Worm (Caenorhabditis elegans) whole organism, young adult: ENCODE results near the gene ceh-10.

ENCODE experiments used
- fkh-3 ChIP-seq: sonication (generic microtip); optimal IDR thresholded peaks from 2 replicates; lab custom pipeline; 2016; ENCODE audit warnings: mild to moderate bottlenecking, missing genetic modification characterization, missing compliant biosample characterization
- gei-17 ChIP-seq: fragments of 200-800 bp; sonication (Bioruptor generic); optimal IDR thresholded peaks from 2 replicates; lab custom pipeline; 2018; ENCODE audit warnings: mild to moderate bottlenecking, missing genetic modification characterization, missing compliant biosample characterization
- hlh-26 ChIP-seq: fragments of 200-800 bp; sonication (Bioruptor generic); conservative IDR thresholded peaks from 2 replicates; pipeline ENCODE4 v1.3.6; 2022; ENCODE audit warnings: missing genetic modification reagents, missing genetic modification characterization, missing compliant biosample characterization
- lin-35 ChIP-seq, 3 experiments: fragments of 150-350 bp in 2 of 3; sonication (generic microtip) in 1 of 3; optimal IDR thresholded peaks; 2 replicates each; lab custom pipeline; 2014 to 2018; ENCODE audit warnings: missing biosample characterization in 3 of 3, missing genetic modification characterization in 3 of 3, missing genetic modification reagents in 3 of 3
- lsl-1 ChIP-seq: fragments of 200-800 bp; sonication (Bioruptor generic); optimal IDR thresholded peaks from 2 replicates; lab custom pipeline; 2018; ENCODE audit warnings: mild to moderate bottlenecking, missing genetic modification characterization, moderate library complexity, missing compliant biosample characterization
- nhr-90 ChIP-seq: sonication (generic microtip); optimal IDR thresholded peaks from 2 replicates; lab custom pipeline; 2016; ENCODE audit warnings: missing genotype, mild to moderate bottlenecking, missing genetic modification characterization, missing compliant biosample characterization
- pha-4 ChIP-seq: fragments of 150-350 bp; sonication (generic microtip); optimal IDR thresholded peaks from 2 replicates; lab custom pipeline; 2014; ENCODE audit warnings: missing biosample characterization, missing genetic modification reagents, missing genetic modification characterization
- sea-2 ChIP-seq: fragments of 200-800 bp; sonication (Bioruptor generic); IDR thresholded peaks from 2 replicates; pipeline ENCODE4 v1.3.6; 2022; ENCODE audit warnings: missing genetic modification characterization, missing compliant biosample characterization
- snpc-3.4 ChIP-seq: sonication (generic microtip); optimal IDR thresholded peaks from 2 replicates; lab custom pipeline; 2017; ENCODE audit warnings: missing genetic modification characterization, mild to moderate bottlenecking, missing compliant biosample characterization, antibody characterized with exemption, moderate library complexity, missing genotype, missing genetic modification reagents
- tlf-1 ChIP-seq: fragments of 200-800 bp; sonication (Bioruptor generic); optimal IDR thresholded peaks from 2 replicates; lab custom pipeline; 2018; ENCODE audit warnings: mild to moderate bottlenecking, missing genetic modification characterization, missing compliant biosample characterization

DNA sequence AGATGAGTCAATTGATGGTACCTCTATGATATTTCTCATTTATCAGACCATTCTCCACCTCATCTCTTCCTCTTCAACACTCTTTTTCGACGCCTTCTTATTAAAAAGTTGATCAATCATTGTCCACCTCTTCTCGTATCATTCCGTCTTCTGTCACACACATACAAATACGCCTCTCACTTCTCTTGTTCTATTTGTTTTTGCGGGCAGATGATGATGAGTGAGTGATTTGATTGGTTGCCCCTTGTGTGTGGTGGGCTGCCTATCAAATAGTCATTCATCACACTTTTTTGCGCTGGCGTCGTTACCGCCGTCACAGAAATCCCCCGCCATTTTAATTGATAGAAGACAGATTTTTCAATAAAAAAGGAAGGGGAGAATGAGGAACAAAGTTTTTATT, 13.8 kb downstream of the ceh-10 start:
- TF ChIP-seq gei-17 (GFP tag; lab: Kevin White, UChicago) (no peak), lin-35 (GFP tag; optimal IDR thresholded peaks at IDR 0.05; lab: Kevin White, UChicago) (no peak), fkh-3 (tag; lab: Kevin White, UChicago) (no peak), tlf-1 (no peak), pha-4 (tag; lab: Kevin White, UChicago) (no peak), sea-2 (GFP tag; lab: Robert Waterston, UW) (no peak), snpc-3.4 (tag; lab: Kevin White, UChicago) (no peak), hlh-26 (no peak), nhr-90 (tag; lab: Kevin White, UChicago) (no peak), lsl-1 (GFP tag; lab: Kevin White, UChicago) (no peak)
